Fruit fly (Drosophila melanogaster) whole organism, embryonic: ENCODE data around the gene Ca-Ma2d.

ENCODE experiments used
- Ada2b ChIP-seq: fragments of 200-800 bp; sonication (Bioruptor generic); IDR thresholded peaks from 2 replicates; pipeline ENCODE4 v1.3.6; 2022; ENCODE audit warnings: missing biosample characterization, missing genetic modification characterization
- B-H1 ChIP-seq: fragments of 200-800 bp; sonication (Bioruptor generic); IDR thresholded peaks from 3 replicates; pipeline ENCODE4 v1.3.6; 2022; ENCODE audit warnings: missing biosample characterization, missing genetic modification characterization
- BEAF-32 ChIP-seq: fragments of 200-800 bp; sonication (Bioruptor generic); optimal IDR thresholded peaks from 3 replicates; lab custom pipeline; 2017; ENCODE audit warnings: missing biosample characterization, missing genetic modification characterization, mild to moderate bottlenecking, moderate library complexity, missing genetic modification reagents
- Bdp1 ChIP-seq: fragments of 200-800 bp; sonication (Bioruptor generic); optimal IDR thresholded peaks from 3 replicates; lab custom pipeline; 2016; ENCODE audit warnings: missing biosample characterization, missing genetic modification characterization
- CG10267 ChIP-seq: fragments of 200-800 bp; sonication (Bioruptor generic); optimal IDR thresholded peaks from 2 replicates; lab custom pipeline; 2018; ENCODE audit warnings: missing biosample characterization, mild to moderate bottlenecking, missing genetic modification characterization, moderate library complexity
- CG10321 ChIP-seq: fragments of 200-800 bp; sonication (Bioruptor generic); IDR thresholded peaks from 2 replicates; pipeline ENCODE4 v1.3.6; 2022; ENCODE audit warnings: missing biosample characterization, missing genetic modification characterization
- CG11093 ChIP-seq: fragments of 200-800 bp; sonication (Bioruptor generic); IDR thresholded peaks from 3 replicates; pipeline ENCODE4 v1.3.6; 2022; ENCODE audit warnings: missing biosample characterization, missing genetic modification characterization
- CG11696 ChIP-seq: fragments of 200-800 bp; sonication (Bioruptor generic); IDR thresholded peaks from 2 replicates; pipeline ENCODE4 v1.3.6; 2022; ENCODE audit warnings: missing biosample characterization, missing genetic modification characterization
- CG11723 ChIP-seq: fragments of 200-800 bp; sonication (Bioruptor generic); optimal IDR thresholded peaks from 2 replicates; lab custom pipeline; 2017; ENCODE audit warnings: missing biosample characterization, mild to moderate bottlenecking, missing genetic modification characterization
- CG12071 ChIP-seq: fragments of 200-800 bp; sonication (Bioruptor generic); optimal IDR thresholded peaks from 3 replicates; lab custom pipeline; 2018; ENCODE audit warnings: missing biosample characterization, mild to moderate bottlenecking, missing genetic modification characterization
- CG12236 ChIP-seq: fragments of 200-800 bp; sonication (Bioruptor generic); optimal IDR thresholded peaks from 2 replicates; lab custom pipeline; 2016; ENCODE audit warnings: missing biosample characterization, missing genetic modification characterization
- CG12942 ChIP-seq: fragments of 200-800 bp; sonication (Bioruptor generic); optimal IDR thresholded peaks from 3 replicates; lab custom pipeline; 2016; ENCODE audit warnings: missing biosample characterization, missing genetic modification characterization
- CG13287 ChIP-seq: fragments of 200-800 bp; sonication (Bioruptor generic); IDR thresholded peaks from 2 replicates; pipeline ENCODE4 v1.3.6; 2022; ENCODE audit warnings: missing biosample characterization, missing genetic modification characterization; ENCODE audit not compliant: partially characterized antibody
- CG13624 ChIP-seq: fragments of 200-800 bp; sonication (Bioruptor generic); optimal IDR thresholded peaks from 2 replicates; lab custom pipeline; 2016; ENCODE audit warnings: missing biosample characterization, missing genetic modification characterization
- CG14710 ChIP-seq: fragments of 200-800 bp; sonication (Bioruptor generic); optimal IDR thresholded peaks from 3 replicates; lab custom pipeline; 2019; ENCODE audit warnings: missing biosample characterization, mild to moderate bottlenecking, missing genetic modification characterization, moderate library complexity
- CG17359 ChIP-seq: fragments of 200-800 bp; sonication (Bioruptor generic); optimal IDR thresholded peaks from 3 replicates; lab custom pipeline; 2018; ENCODE audit warnings: missing biosample characterization, mild to moderate bottlenecking, missing genetic modification characterization, moderate library complexity
- CG2129 ChIP-seq: fragments of 200-800 bp; sonication (Bioruptor generic); IDR thresholded peaks from 2 replicates; pipeline ENCODE4 v1.3.6; 2022; ENCODE audit warnings: missing biosample characterization, missing genetic modification characterization; ENCODE audit not compliant: partially characterized antibody
- CG2875 ChIP-seq: fragments of 200-800 bp; sonication (Bioruptor generic); optimal IDR thresholded peaks from 2 replicates; lab custom pipeline; 2017; ENCODE audit warnings: missing biosample characterization, mild to moderate bottlenecking, missing genetic modification characterization, missing genetic modification reagents
- CG3065 ChIP-seq: fragments of 200-800 bp; sonication (Bioruptor generic); optimal IDR thresholded peaks from 2 replicates; lab custom pipeline; 2016; ENCODE audit warnings: missing biosample characterization, missing genetic modification characterization
- CG32532 ChIP-seq: fragments of 200-800 bp; sonication (Bioruptor generic); IDR thresholded peaks from 2 replicates; pipeline ENCODE4 v1.3.6; 2022; ENCODE audit warnings: missing biosample characterization, missing genetic modification characterization
- CG3407 ChIP-seq: fragments of 200-800 bp; sonication (Bioruptor generic); optimal IDR thresholded peaks from 2 replicates; lab custom pipeline; 2018; ENCODE audit warnings: missing biosample characterization, mild to moderate bottlenecking, missing genetic modification characterization
- CG4707 ChIP-seq: fragments of 200-800 bp; sonication (Bioruptor generic); optimal IDR thresholded peaks from 2 replicates; lab custom pipeline; 2018; ENCODE audit warnings: missing biosample characterization, mild to moderate bottlenecking, missing genetic modification characterization, moderate library complexity
- CG4730 ChIP-seq: fragments of 200-800 bp; sonication (Bioruptor generic); IDR thresholded peaks from 2 replicates; pipeline ENCODE4 v1.3.6; 2022; ENCODE audit warnings: missing biosample characterization, missing genetic modification characterization
- CG6654 ChIP-seq: fragments of 200-800 bp; sonication (Bioruptor generic); optimal IDR thresholded peaks from 2 replicates; lab custom pipeline; 2017; ENCODE audit warnings: missing biosample characterization, mild to moderate bottlenecking, missing genetic modification characterization
- CG6813 ChIP-seq: fragments of 200-800 bp; sonication (Bioruptor generic); optimal IDR thresholded peaks from 2 replicates; lab custom pipeline; 2017; ENCODE audit warnings: missing biosample characterization, missing genetic modification characterization, mild to moderate bottlenecking, moderate library complexity, missing genetic modification reagents
- CG7556 ChIP-seq: fragments of 200-800 bp; sonication (Bioruptor generic); optimal IDR thresholded peaks from 2 replicates; lab custom pipeline; 2017; ENCODE audit warnings: missing biosample characterization, mild to moderate bottlenecking, missing genetic modification characterization
- CG9797 ChIP-seq: fragments of 200-800 bp; sonication (Bioruptor generic); optimal IDR thresholded peaks from 3 replicates; lab custom pipeline; 2018; ENCODE audit warnings: missing biosample characterization, mild to moderate bottlenecking, missing genetic modification characterization
- D ChIP-seq, 2 experiments: fragments of 200-800 bp in 1 of 2; fragments of >200 bp in 1 of 2; sonication (Bioruptor generic) in 1 of 2; optimal IDR thresholded peaks; 2 replicates in 1 of 2; 3 replicates in 1 of 2; lab custom pipeline; 2017; ENCODE audit warnings: mild to moderate bottlenecking in 1 of 2, missing biosample characterization in 1 of 2, missing genetic modification characterization in 1 of 2, missing genetic modification reagents in 1 of 2
- Dp ChIP-seq: fragments of 200-800 bp; sonication (Bioruptor generic); optimal IDR thresholded peaks from 2 replicates; lab custom pipeline; 2018; ENCODE audit warnings: missing biosample characterization, mild to moderate bottlenecking, missing genetic modification characterization, moderate library complexity
- ERR ChIP-seq: fragments of 200-800 bp; sonication (Bioruptor generic); optimal IDR thresholded peaks from 2 replicates; lab custom pipeline; 2016; ENCODE audit warnings: missing biosample characterization, missing genetic modification characterization
- H2.0 ChIP-seq: fragments of 200-800 bp; sonication (Bioruptor generic); IDR thresholded peaks from 2 replicates; pipeline ENCODE4 v1.3.6; 2022; ENCODE audit warnings: missing biosample characterization, missing genetic modification characterization
- Lpt ChIP-seq: fragments of >200 bp; optimal IDR thresholded peaks from 2 replicates; lab custom pipeline; 2018; ENCODE audit warnings: missing biosample characterization, missing genetic modification characterization
- Scr ChIP-seq: fragments of 200-800 bp; sonication (Bioruptor generic); IDR thresholded peaks from 2 replicates; pipeline ENCODE4 v1.3.6; 2022; ENCODE audit warnings: missing biosample characterization, missing genetic modification characterization; ENCODE audit not compliant: partially characterized antibody
- Sox102F ChIP-seq: fragments of 200-800 bp; sonication (Bioruptor generic); optimal IDR thresholded peaks from 2 replicates; lab custom pipeline; 2018; ENCODE audit warnings: missing biosample characterization, mild to moderate bottlenecking, missing genetic modification characterization, moderate library complexity
- Ssrp ChIP-seq: fragments of 200-800 bp; sonication (Bioruptor generic); optimal IDR thresholded peaks from 2 replicates; lab custom pipeline; 2018; ENCODE audit warnings: missing biosample characterization, mild to moderate bottlenecking, missing genetic modification characterization, moderate library complexity
- Tbp ChIP-seq: fragments of >200 bp; optimal IDR thresholded peaks from 2 replicates; lab custom pipeline; 2018; ENCODE audit warnings: missing biosample characterization, missing genetic modification characterization
- Xrp1 ChIP-seq: fragments of 200-800 bp; sonication (Bioruptor generic); IDR thresholded peaks from 2 replicates; pipeline ENCODE4 v1.3.6; 2022; ENCODE audit warnings: missing biosample characterization, missing genetic modification characterization
- az2 ChIP-seq: fragments of 200-800 bp; sonication (Bioruptor generic); optimal IDR thresholded peaks from 3 replicates; lab custom pipeline; 2016; ENCODE audit warnings: missing biosample characterization, missing genetic modification characterization
- dmrt11E ChIP-seq: fragments of 200-800 bp; sonication (Bioruptor generic); optimal IDR thresholded peaks from 3 replicates; lab custom pipeline; 2018; ENCODE audit warnings: missing biosample characterization, mild to moderate bottlenecking, missing genetic modification characterization, moderate library complexity
- fd96Cb ChIP-seq: fragments of 200-800 bp; sonication (Bioruptor generic); optimal IDR thresholded peaks from 2 replicates; lab custom pipeline; 2018; ENCODE audit warnings: missing biosample characterization, mild to moderate bottlenecking, missing genetic modification characterization, moderate library complexity
- grau ChIP-seq: fragments of 200-800 bp; optimal IDR thresholded peaks from 3 replicates; lab custom pipeline; 2019; ENCODE audit warnings: missing biosample characterization, mild to moderate bottlenecking, missing genetic modification characterization, moderate library complexity
- gt ChIP-seq: fragments of 200-800 bp; sonication (Bioruptor generic); IDR thresholded peaks from 2 replicates; pipeline ENCODE4 v1.3.6; 2022; ENCODE audit warnings: missing biosample characterization, missing genetic modification characterization
- mld ChIP-seq: fragments of 200-800 bp; sonication (Bioruptor generic); IDR thresholded peaks from 3 replicates; pipeline ENCODE4 v1.3.6; 2022; ENCODE audit warnings: missing biosample characterization, missing genetic modification characterization; ENCODE audit not compliant: partially characterized antibody
- ranshi ChIP-seq: fragments of 200-800 bp; sonication (Bioruptor generic); IDR thresholded peaks from 2 replicates; pipeline ENCODE4 v1.3.6; 2022; ENCODE audit warnings: missing biosample characterization, missing genetic modification characterization
- run ChIP-seq: fragments of 200-800 bp; sonication (Bioruptor generic); optimal IDR thresholded peaks from 3 replicates; lab custom pipeline; 2018; ENCODE audit warnings: missing biosample characterization, mild to moderate bottlenecking, missing genetic modification characterization
- salm ChIP-seq: fragments of 200-800 bp; sonication (Bioruptor generic); optimal IDR thresholded peaks from 2 replicates; lab custom pipeline; 2018; ENCODE audit warnings: missing biosample characterization, mild to moderate bottlenecking, missing genetic modification characterization
- sd ChIP-seq: fragments of 200-800 bp; sonication (Bioruptor generic); optimal IDR thresholded peaks from 3 replicates; lab custom pipeline; 2018; ENCODE audit warnings: missing biosample characterization, mild to moderate bottlenecking, missing genetic modification characterization, moderate library complexity
- slou ChIP-seq: fragments of 200-800 bp; sonication (Bioruptor generic); optimal IDR thresholded peaks from 3 replicates; lab custom pipeline; 2016; ENCODE audit warnings: missing biosample characterization, missing genetic modification characterization
- sna ChIP-seq: fragments of 200-800 bp; sonication (Bioruptor generic); IDR thresholded peaks from 2 replicates; pipeline ENCODE4 v1.3.6; 2022; ENCODE audit warnings: missing biosample characterization, missing genetic modification characterization; ENCODE audit not compliant: partially characterized antibody
- zf30C ChIP-seq: fragments of 200-800 bp; sonication (Bioruptor generic); optimal IDR thresholded peaks from 3 replicates; lab custom pipeline; 2018; ENCODE audit warnings: missing biosample characterization, mild to moderate bottlenecking, missing genetic modification characterization

Ca-Ma2d gene

dm6 chr2L:16261576-16262217 lies 30.4 kb downstream of the Ca-Ma2d start, which contains the start of the genes twe and CG4935 (continued):
- TF ChIP-seq CG3407 (GFP tag; lab: Kevin White, UChicago) (no peak), CG17359 (tag; lab: Kevin White, UChicago) (no peak), CG4707 (no peak), CG6813 (no peak), CG13287 (no peak), grau (tag; lab: Kevin White, UChicago) (peak; percentile 14), CG2875 (no peak), zf30C (GFP tag; lab: Kevin White, UChicago) (peak; percentile 20), CG12071 (no peak), fd96Cb (no peak), CG11093 (GFP tag; lab: Robert Waterston, UW) (no peak), az2 (no peak), salm (tag; lab: Kevin White, UChicago) (no peak), Lpt (GFP tag; lab: Kevin White, UChicago) (no peak), CG11723 (GFP tag; lab: Kevin White, UChicago) (no peak), Bdp1 (GFP tag; lab: Kevin White, UChicago) (no peak), CG13624 (GFP tag; lab: Kevin White, UChicago) (no peak), Scr (GFP tag; lab: Robert Waterston, UW) (no peak), sna (GFP tag; lab: Robert Waterston, UW) (no peak), sd (peak; percentile 27), CG2129 (GFP tag; lab: Robert Waterston, UW) (no peak), gt (GFP tag; lab: Robert Waterston, UW) (no peak), CG6654 (GFP tag; lab: Kevin White, UChicago) (no peak), Sox102F (no peak), run (tag; lab: Kevin White, UChicago) (no peak), CG10267 (tag; lab: Kevin White, UChicago) (peak; percentile 26), CG3065 (no peak), BEAF-32 (GFP tag; lab: Kevin White, UChicago) (peak; percentile 9), CG10321 (no peak), CG14710 (tag; lab: Kevin White, UChicago) (peak; percentile 34), D (optimal IDR thresholded peaks at IDR 0.05; lab: Kevin White, UChicago) (no peak), D (GFP tag; optimal IDR thresholded peaks at IDR 0.05; lab: Kevin White, UChicago) (no peak), CG7556 (peak; percentile 2), CG11696 (GFP tag; lab: Robert Waterston, UW) (no peak), Xrp1 (GFP tag; lab: Robert Waterston, UW) (no peak), CG12942 (no peak), Ssrp (peak; percentile 44), Tbp (GFP tag; lab: Kevin White, UChicago) (no peak), B-H1 (GFP tag; lab: Robert Waterston, UW) (no peak), dmrt11E (tag; lab: Kevin White, UChicago) (no peak), CG4730 (GFP tag; lab: Robert Waterston, UW) (no peak), H2.0 (GFP tag; lab: Robert Waterston, UW) (no peak), CG12236 (GFP tag; lab: Kevin White, UChicago) (no peak), slou (GFP tag; lab: Kevin White, UChicago) (no peak), mld (GFP tag; lab: Robert Waterston, UW) (no peak), Dp (peak; percentile 70), CG9797 (peak; percentile 19), CG32532 (no peak), ranshi (GFP tag; lab: Robert Waterston, UW) (no peak), Ada2b (GFP tag; lab: Robert Waterston, UW) (no peak), ERR (GFP tag; lab: Kevin White, UChicago) (no peak)
